Worm (Caenorhabditis elegans): Measurements from ENCODE around the gene clec-130.

clec-130 gene

DNA sequence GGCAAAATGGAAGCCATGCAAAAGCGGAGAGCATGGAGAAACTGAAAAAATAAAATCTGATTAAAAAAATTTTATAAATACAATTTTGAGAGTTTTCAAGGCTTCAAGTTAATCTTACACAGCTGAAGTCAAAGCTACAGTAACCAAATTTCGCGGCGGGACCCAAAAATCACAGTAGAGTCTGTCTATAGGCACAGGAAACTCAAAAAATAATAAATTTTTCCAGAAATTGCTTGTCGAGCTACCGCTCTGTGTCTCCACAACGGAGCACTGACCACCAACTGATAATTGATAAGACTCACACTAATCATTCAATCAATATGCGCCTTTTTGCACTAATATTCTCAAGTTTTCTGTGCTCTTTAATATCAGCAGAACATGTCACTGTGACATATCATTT, 23.0 kb upstream of the clec-130 start, which contains the start of gene W10G11.19:
Gene W10G11.19, plus strand, starts transcription at position 301 of the 400 bp plus-strand sequence.
- TF ChIP-seq syd-9 (tag; optimal IDR thresholded peaks at IDR 0.05) (no peak), sox-2 (GFP tag; IDR thresholded peaks at IDR 0.05) (no peak), unc-55 (GFP tag; optimal IDR thresholded peaks at IDR 0.05) (no peak), fkh-6 (tag; optimal IDR thresholded peaks at IDR 0.05) (no peak), elt-2 (tag; optimal IDR thresholded peaks at IDR 0.05) (no peak), ttx-3 (tag; optimal IDR thresholded peaks at IDR 0.05) (no peak), lim-6 (tag; optimal IDR thresholded peaks at IDR 0.05) (no peak), pag-3 (tag; optimal IDR thresholded peaks at IDR 0.05; ENCODE audit: borderline replicate concordance) (no peak), F13H6.1 (tag; optimal IDR thresholded peaks at IDR 0.05) (no peak), ama-1 (optimal IDR thresholded peaks at IDR 0.05) (no peak), nfya-1 (tag; optimal IDR thresholded peaks at IDR 0.05) (no peak), ceh-30 (tag; optimal IDR thresholded peaks at IDR 0.05) (no peak), mec-3 (tag; optimal IDR thresholded peaks at IDR 0.05; ENCODE audit: borderline replicate concordance) (no peak), dve-1 (tag; optimal IDR thresholded peaks at IDR 0.05) (no peak)

DNA sequence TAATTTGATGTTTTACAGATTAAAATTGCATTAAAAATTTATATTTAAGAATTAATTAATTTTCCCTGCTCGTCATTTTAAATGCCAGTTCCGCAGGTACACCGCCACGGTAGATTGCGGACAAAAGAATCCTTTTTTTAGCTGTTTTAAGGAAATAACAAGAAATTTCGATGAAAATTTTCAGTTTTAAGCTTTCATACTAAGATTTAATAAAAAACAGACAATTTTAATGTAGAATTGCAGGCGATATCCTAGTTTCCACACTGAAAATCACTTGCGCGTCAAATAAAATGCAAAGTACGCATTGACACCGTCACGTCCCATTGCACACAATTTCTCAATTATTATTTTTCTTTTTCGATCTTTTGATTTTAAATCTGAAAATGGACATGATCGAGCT, 19.9 kb upstream of the clec-130 start, which contains the start of gene dnc-3:
Gene dnc-3, plus strand, starts transcription at position 272 of the 400 bp plus-strand sequence.
- TF ChIP-seq ceh-2 (tag; optimal IDR thresholded peaks at IDR 0.05) (peak; percentile 4), npax-4 (tag; optimal IDR thresholded peaks at IDR 0.05) (no peak), K09A11.1 (tag; optimal IDR thresholded peaks at IDR 0.05; ENCODE audit: insufficient read depth) (no peak), unc-42 (tag; optimal IDR thresholded peaks at IDR 0.05) (peak; percentile 60), ceh-18 (tag; optimal IDR thresholded peaks at IDR 0.05) (no peak), ceh-14 (tag; optimal IDR thresholded peaks at IDR 0.05) (peak; percentile 61), elt-2 (tag; optimal IDR thresholded peaks at IDR 0.05) (peak; percentile 32), ttx-3 (tag; optimal IDR thresholded peaks at IDR 0.05) (peak; percentile 42)

DNA sequence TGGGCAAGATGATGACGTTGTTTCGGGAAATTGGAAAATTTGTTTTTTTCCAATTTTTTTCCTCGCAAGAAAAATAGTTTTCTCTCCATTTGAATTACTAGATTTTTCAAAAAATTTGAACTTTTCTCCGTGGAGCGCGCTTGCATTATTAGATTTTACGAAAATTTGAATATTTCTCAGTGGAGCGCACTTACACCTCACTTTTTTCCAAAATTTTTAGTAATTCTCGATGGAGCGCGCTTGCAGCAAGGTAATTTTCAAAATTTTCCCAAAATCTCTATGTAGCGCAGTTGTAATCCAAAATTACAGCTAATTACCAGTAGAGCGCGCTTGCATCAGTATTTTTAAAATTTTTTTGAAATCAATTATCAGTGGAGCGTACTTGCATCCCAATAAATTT, 18.7 kb upstream of the clec-130 start:
- no peak for TF ChIP-seq zip-5 (tag; optimal IDR thresholded peaks at IDR 0.05)
- TF ChIP-seq madf-2 (tag; optimal IDR thresholded peaks at IDR 0.05), result no peak
- TF ChIP-seq dve-1 (tag; optimal IDR thresholded peaks at IDR 0.05), result no peak
- TF ChIP-seq pros-1 (tag; optimal IDR thresholded peaks at IDR 0.05), result no peak
- TF ChIP-seq gmeb-2 (tag; optimal IDR thresholded peaks at IDR 0.05), result no peak
- no peak for TF ChIP-seq ttx-3 (tag; optimal IDR thresholded peaks at IDR 0.05)
- TF ChIP-seq K02D7.2 (tag; optimal IDR thresholded peaks at IDR 0.05), result no peak
- TF ChIP-seq T23F11.4 (GFP tag; optimal IDR thresholded peaks at IDR 0.05), result no peak
- TF ChIP-seq ztf-16 (tag; optimal IDR thresholded peaks at IDR 0.05), result no peak

DNA sequence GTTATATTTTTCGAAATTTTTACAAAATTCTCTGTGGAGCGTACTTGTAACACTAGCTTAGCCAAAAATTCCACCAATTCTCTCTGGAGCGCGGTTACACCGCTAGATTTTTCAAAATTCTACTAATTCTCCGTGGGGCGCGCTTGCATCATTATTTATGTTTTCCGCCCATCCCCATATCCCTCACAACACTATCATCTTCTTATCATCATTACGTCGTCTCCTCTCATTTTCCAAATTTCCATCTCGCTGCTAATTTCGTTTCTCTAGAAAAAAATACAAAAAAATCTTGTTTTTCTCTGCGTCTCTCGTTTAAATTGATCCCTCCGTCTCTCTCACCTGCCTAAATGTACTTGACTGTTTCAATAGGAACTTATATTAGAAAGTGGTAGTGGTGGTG, 18.1 kb upstream of the clec-130 start:
- TF ChIP-seq fax-1 (tag; optimal IDR thresholded peaks at IDR 0.05) (no peak), K02D7.2 (tag; optimal IDR thresholded peaks at IDR 0.05) (no peak), tbx-2 (tag; optimal IDR thresholded peaks at IDR 0.05) (no peak), nhr-232 (tag; optimal IDR thresholded peaks at IDR 0.05) (no peak), unc-86 (tag; optimal IDR thresholded peaks at IDR 0.05) (no peak), ztf-16 (tag; optimal IDR thresholded peaks at IDR 0.05) (no peak), rnt-1 (tag; optimal IDR thresholded peaks at IDR 0.05) (no peak), nfya-1 (tag; optimal IDR thresholded peaks at IDR 0.05) (no peak), fkh-6 (tag; optimal IDR thresholded peaks at IDR 0.05) (no peak)

ce11 chrII:3556584-3556983, 16.8 kb upstream of the clec-130 start:
- no peak for TF ChIP-seq C08G9.2 (tag; optimal IDR thresholded peaks at IDR 0.05)
- TF ChIP-seq rnt-1 (tag; optimal IDR thresholded peaks at IDR 0.05), result no peak
- no peak for TF ChIP-seq pat-9 (tag; optimal IDR thresholded peaks at IDR 0.05)
- no peak for TF ChIP-seq ceh-19 (GFP tag; optimal IDR thresholded peaks at IDR 0.05)
- no peak for TF ChIP-seq sox-2 (GFP tag; IDR thresholded peaks at IDR 0.05)
- TF ChIP-seq ceh-48 (tag; optimal IDR thresholded peaks at IDR 0.05), result no peak
